Worm (Caenorhabditis elegans) whole organism, L2 larva: Measurements from ENCODE around the gene W02B12.12.

Experiments used
- C34F6.9 ChIP-seq: fragments of 150-350 bp; optimal IDR thresholded peaks from 2 replicates; lab custom pipeline; 2014; ENCODE audit warnings: missing biosample characterization, missing genetic modification characterization
- F13H6.1 ChIP-seq: sonication (generic microtip); optimal IDR thresholded peaks from 2 replicates; lab custom pipeline; 2016; ENCODE audit warnings: missing genetic modification characterization, missing compliant biosample characterization
- R02D3.7 ChIP-seq: fragments of 150-350 bp; optimal IDR thresholded peaks from 2 replicates; lab custom pipeline; 2014; ENCODE audit warnings: missing biosample characterization, missing genetic modification characterization
- Y55F3AM.14 ChIP-seq: fragments of 200-800 bp; sonication (Bioruptor generic); optimal IDR thresholded peaks from 2 replicates; lab custom pipeline; 2018; ENCODE audit warnings: mild to moderate bottlenecking, missing genetic modification characterization, missing compliant biosample characterization
- blmp-1 ChIP-seq: sonication (generic microtip); optimal IDR thresholded peaks from 2 replicates; lab custom pipeline; 2017; ENCODE audit warnings: missing genetic modification characterization, mild to moderate bottlenecking, missing compliant biosample characterization, antibody characterized with exemption, moderate library complexity; ENCODE audit not compliant: insufficient read depth
- ceh-16 ChIP-seq: fragments of 150-350 bp; optimal IDR thresholded peaks from 2 replicates; lab custom pipeline; 2014; ENCODE audit warnings: missing biosample characterization, missing genetic modification characterization
- ceh-82 ChIP-seq: fragments of 150-350 bp; optimal IDR thresholded peaks from 2 replicates; lab custom pipeline; 2014; ENCODE audit warnings: missing biosample characterization, missing genetic modification characterization
- crh-2 ChIP-seq: sonication (generic microtip); optimal IDR thresholded peaks from 2 replicates; lab custom pipeline; 2017; ENCODE audit warnings: missing biosample characterization, missing genetic modification characterization
- egl-27 ChIP-seq: sonication (generic microtip); optimal IDR thresholded peaks from 3 replicates; lab custom pipeline; 2017; ENCODE audit warnings: missing biosample characterization, missing genetic modification reagents, missing genetic modification characterization
- elt-3 ChIP-seq: sonication (generic microtip); optimal IDR thresholded peaks from 2 replicates; lab custom pipeline; 2017; ENCODE audit warnings: missing biosample characterization, missing genetic modification characterization
- fos-1 ChIP-seq: fragments of 150-350 bp; optimal IDR thresholded peaks from 2 replicates; lab custom pipeline; 2014; ENCODE audit warnings: missing biosample characterization, missing genetic modification characterization
- gmeb-1 ChIP-seq: fragments of 150-350 bp; optimal IDR thresholded peaks from 2 replicates; lab custom pipeline; 2014; ENCODE audit warnings: missing biosample characterization, missing genetic modification characterization
- lin-11 ChIP-seq: fragments of 150-350 bp; sonication (generic microtip); optimal IDR thresholded peaks from 2 replicates; lab custom pipeline; 2014; ENCODE audit warnings: missing biosample characterization, missing genetic modification characterization, inconsistent platforms, mixed read lengths
- lin-39 ChIP-seq: fragments of 150-350 bp; optimal IDR thresholded peaks from 2 replicates; lab custom pipeline; 2014; ENCODE audit warnings: missing biosample characterization, missing genetic modification reagents, missing genetic modification characterization
- lsy-2 ChIP-seq, 2 experiments: fragments of 150-350 bp in 1 of 2; sonication (generic microtip) in 1 of 2; optimal IDR thresholded peaks; 2 replicates each; lab custom pipeline; 2014 to 2017; ENCODE audit warnings: missing biosample characterization in 2 of 2, missing genetic modification characterization in 2 of 2
- mab-5 ChIP-seq: fragments of 150-350 bp; optimal IDR thresholded peaks from 2 replicates; lab custom pipeline; 2014; ENCODE audit warnings: missing biosample characterization, missing genetic modification characterization
- mdl-1 ChIP-seq, 2 experiments: fragments of 150-350 bp in 1 of 2; sonication (generic microtip) in 1 of 2; optimal IDR thresholded peaks; 2 replicates each; lab custom pipeline; 2017; ENCODE audit warnings: missing biosample characterization in 2 of 2, missing genetic modification characterization in 2 of 2
- nhr-11 ChIP-seq: fragments of 150-350 bp; optimal IDR thresholded peaks from 2 replicates; lab custom pipeline; 2014; ENCODE audit warnings: missing biosample characterization, missing genetic modification characterization
- nhr-12 ChIP-seq: fragments of 150-350 bp; optimal IDR thresholded peaks from 2 replicates; lab custom pipeline; 2014; ENCODE audit warnings: missing biosample characterization, missing genetic modification characterization
- nhr-129 ChIP-seq: fragments of 150-350 bp; optimal IDR thresholded peaks from 2 replicates; lab custom pipeline; 2014; ENCODE audit warnings: missing biosample characterization, missing genetic modification characterization
- nhr-21 ChIP-seq: fragments of 150-350 bp; optimal IDR thresholded peaks from 2 replicates; lab custom pipeline; 2014; ENCODE audit warnings: missing biosample characterization, missing genetic modification characterization
- nhr-23 ChIP-seq: fragments of 150-350 bp; optimal IDR thresholded peaks from 2 replicates; lab custom pipeline; 2014; ENCODE audit warnings: missing biosample characterization, missing genetic modification reagents, missing genetic modification characterization
- nhr-25 ChIP-seq: fragments of 150-350 bp; sonication (generic microtip); optimal IDR thresholded peaks from 3 replicates; lab custom pipeline; 2014; ENCODE audit warnings: missing biosample characterization, missing genetic modification characterization
- nhr-6 ChIP-seq: fragments of 150-350 bp; optimal IDR thresholded peaks from 2 replicates; lab custom pipeline; 2014; ENCODE audit warnings: missing biosample characterization, missing genetic modification characterization
- nhr-77 ChIP-seq: fragments of 150-350 bp; optimal IDR thresholded peaks from 2 replicates; lab custom pipeline; 2014; ENCODE audit warnings: missing biosample characterization, missing genetic modification characterization
- peb-1 ChIP-seq: fragments of 150-350 bp; optimal IDR thresholded peaks from 2 replicates; lab custom pipeline; 2014; ENCODE audit warnings: missing biosample characterization, missing genetic modification characterization
- sma-3 ChIP-seq: sonication (generic microtip); optimal IDR thresholded peaks from 2 replicates; lab custom pipeline; 2016; ENCODE audit warnings: missing genetic modification reagents, missing genetic modification characterization, missing compliant biosample characterization
- sma-9 ChIP-seq, 2 experiments: fragments of 150-350 bp in 1 of 2; sonication (generic microtip) in 1 of 2; optimal IDR thresholded peaks; 2 replicates each; lab custom pipeline; 2014 to 2016; ENCODE audit warnings: missing genetic modification characterization in 2 of 2, mild to moderate bottlenecking in 1 of 2, missing biosample characterization in 1 of 2, missing compliant biosample characterization in 1 of 2, missing genetic modification reagents in 1 of 2, moderate library complexity in 1 of 2
- snpc-4 ChIP-seq: fragments of 150-350 bp; optimal IDR thresholded peaks from 2 replicates; lab custom pipeline; 2014; ENCODE audit warnings: missing biosample characterization, missing genetic modification characterization
- unc-55 ChIP-seq: fragments of 150-350 bp; sonication (generic microtip); optimal IDR thresholded peaks from 3 replicates; lab custom pipeline; 2014; ENCODE audit warnings: missing biosample characterization, missing genetic modification reagents, missing genetic modification characterization
- unc-62 ChIP-seq: fragments of 150-350 bp; optimal IDR thresholded peaks from 2 replicates; lab custom pipeline; 2014; ENCODE audit warnings: missing biosample characterization, missing genetic modification reagents, missing genetic modification characterization
- zag-1 ChIP-seq: fragments of 150-350 bp; optimal IDR thresholded peaks from 2 replicates; lab custom pipeline; 2014; ENCODE audit warnings: missing biosample characterization, missing genetic modification characterization
- ztf-1 ChIP-seq: fragments of 200-800 bp; sonication (Bioruptor generic); conservative IDR thresholded peaks from 2 replicates; pipeline ENCODE4 v1.3.6; 2022; ENCODE audit warnings: missing genetic modification characterization, missing compliant biosample characterization
- ztf-11 ChIP-seq: sonication (generic microtip); optimal IDR thresholded peaks from 2 replicates; lab custom pipeline; 2017; ENCODE audit warnings: missing biosample characterization, missing genetic modification characterization
- ztf-4 ChIP-seq: fragments of 150-350 bp; optimal IDR thresholded peaks from 2 replicates; lab custom pipeline; 2014; ENCODE audit warnings: missing biosample characterization, missing genetic modification characterization

Gene W02B12.12

DNA sequence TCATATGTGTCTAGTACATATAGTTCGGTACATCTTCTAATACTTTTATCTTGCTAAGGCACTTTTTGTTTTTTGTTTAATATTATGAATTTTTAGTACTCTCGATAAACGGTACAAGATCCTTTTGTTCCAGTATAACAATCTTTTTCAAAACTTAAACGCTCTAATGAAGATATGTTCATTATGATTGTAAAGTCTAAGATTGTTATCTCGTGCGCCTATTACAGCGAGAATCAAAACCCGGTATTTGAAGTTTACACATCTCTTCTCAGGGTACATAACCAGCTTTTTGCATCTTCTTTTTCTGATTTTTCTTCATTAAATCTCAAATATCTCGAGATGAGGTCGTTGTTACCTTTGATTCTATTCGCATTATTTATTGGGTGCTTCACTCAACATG is 9.0 kb upstream of the W02B12.12 start, which contains the start of gene B0334.13:
TSS of gene B0334.13 (plus strand) at position 301 of the 400 bp plus-strand sequence.
- TF ChIP-seq zag-1 (tag; lab: Kevin White, UChicago) (no peak), peb-1 (tag; lab: Kevin White, UChicago) (no peak), sma-3 (no peak), ztf-11 (tag; lab: Kevin White, UChicago) (no peak), snpc-4 (tag; lab: Kevin White, UChicago) (no peak), nhr-12 (tag; lab: Kevin White, UChicago) (no peak), nhr-25 (no peak), R02D3.7 (no peak), mdl-1 (tag; optimal IDR thresholded peaks at IDR 0.05; lab: Kevin White, UChicago) (no peak), nhr-11 (tag; lab: Kevin White, UChicago) (no peak), lin-39 (tag; lab: Kevin White, UChicago) (no peak)

DNA sequence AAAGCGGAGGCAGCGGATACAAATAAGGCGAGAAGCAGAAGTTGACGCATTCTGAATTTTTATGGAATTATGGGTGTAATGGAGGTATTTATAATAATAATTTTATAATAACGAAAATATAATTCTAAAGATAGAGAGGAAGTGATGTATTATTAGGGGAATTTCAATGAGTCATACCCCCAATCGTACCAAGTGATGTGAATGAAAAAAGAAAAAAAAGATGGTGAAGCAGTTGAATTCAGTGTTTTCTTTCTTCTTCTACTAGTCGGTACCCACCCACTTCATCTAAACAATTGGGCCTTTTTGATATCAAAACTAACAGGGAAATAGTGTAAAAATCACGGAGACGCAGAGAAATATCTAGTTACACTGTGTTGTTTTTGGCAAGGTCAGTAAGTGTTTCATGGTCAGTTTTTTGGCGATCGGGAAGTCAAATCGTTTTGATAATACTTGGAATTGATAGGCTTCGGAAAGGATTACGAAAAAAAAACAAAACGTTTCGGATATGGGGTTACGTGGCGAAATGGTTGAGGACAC is 7.8 kb upstream of the W02B12.12 start, which contains the start of gene ttr-18:
TSS of gene ttr-18 (minus strand) at position 51 of the 537 bp plus-strand sequence.
- TF ChIP-seq nhr-11 (tag; lab: Kevin White, UChicago) (no peak), elt-3 (tag; lab: Kevin White, UChicago) (no peak), nhr-25 (peak; percentile 19), sma-3 (peak; percentile 13)

- TF ChIP-seq mab-5 (tag; lab: Kevin White, UChicago) (no peak), blmp-1 (tag; lab: Kevin White, UChicago) (peak; percentile 8)
Observed at ce11 chrII:11485200-11485599, 6.2 kb upstream of the W02B12.12 start, which contains the start of gene twk-5. Gene twk-5, minus strand, starts transcription at chrII:11485300.

ce11 chrII:11484600-11484999 is 5.6 kb upstream of the W02B12.12 start:
- TF ChIP-seq ztf-4 (tag; lab: Kevin White, UChicago): peak; percentile 59
- TF ChIP-seq Y55F3AM.14 (GFP tag; lab: Kevin White, UChicago): peak; percentile 85
- peak; percentile 1 for TF ChIP-seq zag-1 (tag; lab: Kevin White, UChicago)
- TF ChIP-seq nhr-25: peak; percentile 58
- TF ChIP-seq lsy-2 (tag; optimal IDR thresholded peaks at IDR 0.05; lab: Kevin White, UChicago): peak; percentile 48 to 88
- TF ChIP-seq ceh-16 (tag; lab: Kevin White, UChicago): peak; percentile 13
- peak; percentile 74 for TF ChIP-seq unc-55
- TF ChIP-seq sma-9 (GFP tag; optimal IDR thresholded peaks at IDR 0.05; lab: Kevin White, UChicago): peak; percentile 72
- no peak for TF ChIP-seq sma-9 (tag; optimal IDR thresholded peaks at IDR 0.05; lab: Kevin White, UChicago)
- TF ChIP-seq crh-2 (tag; lab: Kevin White, UChicago): peak; percentile 63
- TF ChIP-seq ceh-82 (tag; lab: Kevin White, UChicago): peak; percentile 59
- peak; percentile 54 for TF ChIP-seq mab-5 (tag; lab: Kevin White, UChicago)
- TF ChIP-seq sma-3: peak; percentile 67
- TF ChIP-seq ztf-1 (GFP tag; lab: Robert Waterston, UW): no peak
- peak; percentile 48 for TF ChIP-seq F13H6.1 (tag; lab: Kevin White, UChicago)
- peak; percentile 35 for TF ChIP-seq egl-27 (tag; lab: Kevin White, UChicago)
- peak; percentile 25 to 64 for TF ChIP-seq mdl-1 (tag; optimal IDR thresholded peaks at IDR 0.05; lab: Kevin White, UChicago)
- peak; percentile 92 for TF ChIP-seq lin-11 (tag; lab: Kevin White, UChicago)
- no peak for TF ChIP-seq nhr-23 (tag; lab: Kevin White, UChicago)
- peak; percentile 78 for TF ChIP-seq C34F6.9 (tag; lab: Kevin White, UChicago)
- peak; percentile 23 for TF ChIP-seq nhr-6 (tag; lab: Kevin White, UChicago)
- no peak for TF ChIP-seq nhr-77 (tag; lab: Kevin White, UChicago)
- peak; percentile 39 for TF ChIP-seq nhr-11 (tag; lab: Kevin White, UChicago)
- TF ChIP-seq R02D3.7: no peak
- TF ChIP-seq nhr-21 (tag; lab: Kevin White, UChicago): peak; percentile 79
- peak; percentile 19 for TF ChIP-seq snpc-4 (tag; lab: Kevin White, UChicago)
- no peak for TF ChIP-seq unc-62
- TF ChIP-seq fos-1 (tag; lab: Kevin White, UChicago): peak; percentile 70
- TF ChIP-seq nhr-129: peak; percentile 88
- no peak for TF ChIP-seq peb-1 (tag; lab: Kevin White, UChicago)
- TF ChIP-seq gmeb-1 (tag; lab: Kevin White, UChicago): peak; percentile 56
